Fruit fly (Drosophila melanogaster): Measurements from ENCODE around the gene CG31626.

dm6 chr2L:21221778-21222177 is 14.8 kb downstream of the CG31626 start:
- TF ChIP-seq CTCF (optimal IDR thresholded peaks at IDR 0.05) (no peak), CG8478 (optimal IDR thresholded peaks at IDR 0.05) (no peak)

All from S2 (cell line).